Worm (Caenorhabditis elegans): ENCODE data around the gene T07D4.5.

DNA sequence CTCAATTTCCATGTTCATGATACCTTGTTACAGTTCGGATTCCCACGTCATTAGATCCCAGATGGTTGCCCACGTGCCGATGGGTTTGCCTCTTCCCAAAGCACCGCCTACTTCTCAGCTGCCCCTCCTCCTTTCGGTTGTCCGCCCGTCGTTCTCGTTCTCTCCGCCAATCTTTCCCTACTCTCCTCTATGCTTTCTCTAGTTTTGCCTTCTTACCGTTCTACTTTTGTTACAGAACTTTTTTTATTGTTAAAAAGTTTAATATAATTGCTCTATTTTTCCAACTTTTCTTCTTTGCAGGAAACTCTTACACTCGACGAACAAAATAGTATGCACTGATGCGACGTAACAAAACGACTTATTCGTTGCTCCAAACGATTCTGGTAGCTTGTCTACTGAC lies 12.4 kb upstream of the T07D4.5 start, which contains the start of gene lat-1:
- TF ChIP-seq ztf-29 (GFP tag; IDR thresholded peaks at IDR 0.05) (no peak), flt-1 (GFP tag; IDR thresholded peaks at IDR 0.05) (no peak), tab-1 (GFP tag; IDR thresholded peaks at IDR 0.05) (no peak), klf-2 (GFP tag; conservative IDR thresholded peaks at IDR 0.05) (no peak), ztf-23 (GFP tag; IDR thresholded peaks at IDR 0.05) (no peak), ref-1 (GFP tag; conservative IDR thresholded peaks at IDR 0.05) (no peak), cog-1 (tag; optimal IDR thresholded peaks at IDR 0.05) (no peak), T22C8.4 (GFP tag; IDR thresholded peaks at IDR 0.05) (no peak), med-1 (GFP tag; optimal IDR thresholded peaks at IDR 0.05; ENCODE audit: insufficient read depth) (no peak)
